Fruit fly (Drosophila melanogaster): ENCODE data around the gene toc.

Gene toc

dm6 chr2L:3114887-3115286, 29.7 kb downstream of the toc start:
- no peak for TF ChIP-seq CG3919 (GFP tag; optimal IDR thresholded peaks at IDR 0.05)
- peak; percentile 55 for TF ChIP-seq fkh (GFP tag; optimal IDR thresholded peaks at IDR 0.05)

- TF ChIP-seq CG10669 (GFP tag; optimal IDR thresholded peaks at IDR 0.05) (no peak), fkh (GFP tag; optimal IDR thresholded peaks at IDR 0.05) (peak; percentile 64), esn (GFP tag; optimal IDR thresholded peaks at IDR 0.05) (no peak)
Observed at dm6 chr2L:3114132-3114531, 30.5 kb downstream of the toc start.

- TF ChIP-seq CG10631 (GFP tag; optimal IDR thresholded peaks at IDR 0.05): no peak
- no peak for TF ChIP-seq cyc (GFP tag; optimal IDR thresholded peaks at IDR 0.05)
- TF ChIP-seq Sox102F (GFP tag; optimal IDR thresholded peaks at IDR 0.05): no peak
- TF ChIP-seq Sox14 (GFP tag; optimal IDR thresholded peaks at IDR 0.05): no peak
- TF ChIP-seq Ets96B (tag; optimal IDR thresholded peaks at IDR 0.05): no peak
- no peak for TF ChIP-seq CG3032 (tag; optimal IDR thresholded peaks at IDR 0.05)
- TF ChIP-seq Eip75B (GFP tag; optimal IDR thresholded peaks at IDR 0.05): no peak
Observed at dm6 chr2L:3109372-3109771, 35.2 kb downstream of the toc start, which contains the start of gene PpD6. PpD6 (plus strand) TSS chr2L:3109672.

- peak; percentile 40 for TF ChIP-seq Eip78C (GFP tag)
- peak; percentile 61 for TF ChIP-seq fkh (GFP tag; optimal IDR thresholded peaks at IDR 0.05)
- TF ChIP-seq pdm3 (GFP tag; optimal IDR thresholded peaks at IDR 0.05): no peak
- peak in 1 of 2 experiments; percentile 70 for TF ChIP-seq ss (GFP tag; optimal IDR thresholded peaks at IDR 0.05)
- TF ChIP-seq CG15336 (GFP tag; IDR thresholded peaks at IDR 0.05): 0 out of 2 replicates have a peak, but pooled peaks have one; percentile 9
- peak; percentile 25; the same call in 1 of the 3 replicates for TF ChIP-seq eg (GFP tag; IDR thresholded peaks at IDR 0.05)
- no peak for TF ChIP-seq Ets96B (tag; optimal IDR thresholded peaks at IDR 0.05)
- no peak for TF ChIP-seq dac (GFP tag; optimal IDR thresholded peaks at IDR 0.05)
- TF ChIP-seq Ets21C (GFP tag; optimal IDR thresholded peaks at IDR 0.05): no peak
- peak; percentile 2 for TF ChIP-seq dsx (GFP tag; optimal IDR thresholded peaks at IDR 0.05; ENCODE audit: poor library complexity, severe bottlenecking)
Observed at dm6 chr2L:3107988-3108678, 36.5 kb downstream of the toc start.

dm6 chr2L:3105895-3106294, 38.7 kb downstream of the toc start:
- TF ChIP-seq Smox (GFP tag; optimal IDR thresholded peaks at IDR 0.05): peak; percentile 71
- peak; percentile 31 for TF ChIP-seq dac (GFP tag; optimal IDR thresholded peaks at IDR 0.05)
- peak; percentile 85 for TF ChIP-seq CG3919 (GFP tag; optimal IDR thresholded peaks at IDR 0.05)
- TF ChIP-seq CG31627 (GFP tag; optimal IDR thresholded peaks at IDR 0.05): peak; percentile 81
- peak; percentile 92 for TF ChIP-seq Hr4 (GFP tag; optimal IDR thresholded peaks at IDR 0.05)
- peak; percentile 55 for TF ChIP-seq esn (GFP tag; optimal IDR thresholded peaks at IDR 0.05)
- peak; percentile 82 for TF ChIP-seq Hr39 (GFP tag; optimal IDR thresholded peaks at IDR 0.05)
- no peak for TF ChIP-seq vri (GFP tag; optimal IDR thresholded peaks at IDR 0.05)
- TF ChIP-seq Blimp-1 (GFP tag; optimal IDR thresholded peaks at IDR 0.05): peak; percentile 46
- TF ChIP-seq Eip75B (GFP tag; optimal IDR thresholded peaks at IDR 0.05): peak; percentile 81
- peak; percentile 63 for TF ChIP-seq OdsH (GFP tag; optimal IDR thresholded peaks at IDR 0.05)
- TF ChIP-seq CG11902 (GFP tag; optimal IDR thresholded peaks at IDR 0.05): peak; percentile 69
- peak; percentile 79 for TF ChIP-seq CG34406 (GFP tag; optimal IDR thresholded peaks at IDR 0.05)
- TF ChIP-seq Lpt (GFP tag; optimal IDR thresholded peaks at IDR 0.05): peak; percentile 74
- peak; percentile 36 for TF ChIP-seq Sox102F (GFP tag; optimal IDR thresholded peaks at IDR 0.05)
- TF ChIP-seq Sox15 (GFP tag; optimal IDR thresholded peaks at IDR 0.05): peak; percentile 75
- peak; percentile 66 for TF ChIP-seq CG6792 (GFP tag; optimal IDR thresholded peaks at IDR 0.05)
- TF ChIP-seq topi (GFP tag; optimal IDR thresholded peaks at IDR 0.05): peak; percentile 69
- TF ChIP-seq CG15336 (GFP tag; IDR thresholded peaks at IDR 0.05): peak; percentile 89
- peak; percentile 88 for TF ChIP-seq Gug (GFP tag; IDR thresholded peaks at IDR 0.05)
- no peak for TF ChIP-seq CG6854 (GFP tag; optimal IDR thresholded peaks at IDR 0.05)
- TF ChIP-seq CG8632 (GFP tag; optimal IDR thresholded peaks at IDR 0.05): peak; percentile 79
- peak; percentile 69 for TF ChIP-seq net (GFP tag; optimal IDR thresholded peaks at IDR 0.05)
- peak; percentile 85 for TF ChIP-seq CG4318 (GFP tag; optimal IDR thresholded peaks at IDR 0.05)
- TF ChIP-seq CG1621 (tag; optimal IDR thresholded peaks at IDR 0.05): no peak
- peak; percentile 66 for TF ChIP-seq spab (GFP tag; optimal IDR thresholded peaks at IDR 0.05)
- TF ChIP-seq CG32006 (GFP tag; optimal IDR thresholded peaks at IDR 0.05): peak; percentile 93
- no peak for TF ChIP-seq CG9139 (GFP tag; optimal IDR thresholded peaks at IDR 0.05)
- peak; percentile 82 for TF ChIP-seq Met (GFP tag; optimal IDR thresholded peaks at IDR 0.05)
